Fruit fly (Drosophila melanogaster) whole organism, embryonic: ENCODE data around the gene CG12439.

Source experiments
- CG10462 ChIP-seq: fragments of 200-800 bp; sonication (Bioruptor generic); optimal IDR thresholded peaks from 2 replicates; lab custom pipeline; 2016; ENCODE audit warnings: missing biosample characterization, missing genetic modification characterization
- CG11085 ChIP-seq: fragments of 200-800 bp; sonication (Bioruptor generic); IDR thresholded peaks from 2 replicates; pipeline ENCODE4 v1.3.6; 2022; ENCODE audit warnings: missing biosample characterization, missing genetic modification characterization
- CG12155 ChIP-seq: fragments of 200-800 bp; sonication (Bioruptor generic); optimal IDR thresholded peaks from 3 replicates; lab custom pipeline; 2016; ENCODE audit warnings: missing biosample characterization, missing genetic modification characterization
- CG12744 ChIP-seq: fragments of 200-800 bp; sonication (Bioruptor generic); optimal IDR thresholded peaks from 2 replicates; lab custom pipeline; 2016; ENCODE audit warnings: missing biosample characterization, missing genetic modification characterization
- CG12769 ChIP-seq: fragments of 200-800 bp; sonication (Bioruptor generic); optimal IDR thresholded peaks from 2 replicates; lab custom pipeline; 2019; ENCODE audit warnings: missing biosample characterization, mild to moderate bottlenecking, missing genetic modification characterization, moderate library complexity
- CG13296 ChIP-seq: fragments of 200-800 bp; sonication (Bioruptor generic); optimal IDR thresholded peaks from 3 replicates; lab custom pipeline; 2018; ENCODE audit warnings: missing biosample characterization, mild to moderate bottlenecking, missing genetic modification characterization
- CG1602 ChIP-seq: fragments of 200-800 bp; sonication (Bioruptor generic); optimal IDR thresholded peaks from 3 replicates; lab custom pipeline; 2016; ENCODE audit warnings: missing biosample characterization, missing genetic modification characterization
- CG16863 ChIP-seq: fragments of 200-800 bp; sonication (Bioruptor generic); optimal IDR thresholded peaks from 3 replicates; lab custom pipeline; 2016; ENCODE audit warnings: missing biosample characterization, missing genetic modification characterization
- CG17568 ChIP-seq: fragments of 200-800 bp; sonication (Bioruptor generic); optimal IDR thresholded peaks from 2 replicates; lab custom pipeline; 2018; ENCODE audit warnings: missing biosample characterization, mild to moderate bottlenecking, missing genetic modification characterization, moderate library complexity
- CG18764 ChIP-seq: fragments of 200-800 bp; sonication (Bioruptor generic); optimal IDR thresholded peaks from 3 replicates; lab custom pipeline; 2016; ENCODE audit warnings: missing biosample characterization, missing genetic modification characterization
- CG2116 ChIP-seq: fragments of 200-800 bp; sonication (Bioruptor generic); optimal IDR thresholded peaks from 3 replicates; lab custom pipeline; 2018; ENCODE audit warnings: missing biosample characterization, mild to moderate bottlenecking, missing genetic modification characterization
- CG2199 ChIP-seq: fragments of 200-800 bp; sonication (Bioruptor generic); IDR thresholded peaks from 3 replicates; pipeline ENCODE4 v1.3.6; 2022; ENCODE audit warnings: missing biosample characterization, missing genetic modification characterization
- CG31441 ChIP-seq: fragments of 200-800 bp; sonication (Bioruptor generic); IDR thresholded peaks from 2 replicates; pipeline ENCODE4 v1.3.6; 2022; ENCODE audit warnings: missing biosample characterization, missing genetic modification characterization
- CG32532 ChIP-seq: fragments of 200-800 bp; sonication (Bioruptor generic); IDR thresholded peaks from 2 replicates; pipeline ENCODE4 v1.3.6; 2022; ENCODE audit warnings: missing biosample characterization, missing genetic modification characterization
- CG32772 ChIP-seq: fragments of 200-800 bp; sonication (Bioruptor generic); IDR thresholded peaks from 2 replicates; pipeline ENCODE4 v1.3.6; 2022; ENCODE audit warnings: missing biosample characterization, missing genetic modification characterization
- CG34224 ChIP-seq: fragments of 200-800 bp; sonication (Bioruptor generic); IDR thresholded peaks from 3 replicates; pipeline ENCODE4 v1.3.6; 2022; ENCODE audit warnings: missing biosample characterization, missing genetic modification characterization; ENCODE audit not compliant: partially characterized antibody
- CG4360 ChIP-seq: fragments of 200-800 bp; sonication (Bioruptor generic); IDR thresholded peaks from 2 replicates; pipeline ENCODE4 v1.3.6; 2022; ENCODE audit warnings: missing biosample characterization, missing genetic modification characterization
- CG6272 ChIP-seq: fragments of 200-800 bp; sonication (Bioruptor generic); IDR thresholded peaks from 2 replicates; pipeline ENCODE4 v1.3.6; 2022; ENCODE audit warnings: missing biosample characterization, missing genetic modification characterization
- CG6683 ChIP-seq: fragments of 200-800 bp; sonication (Bioruptor generic); optimal IDR thresholded peaks from 2 replicates; lab custom pipeline; 2017; ENCODE audit warnings: missing biosample characterization, mild to moderate bottlenecking, missing genetic modification characterization, missing genetic modification reagents
- CG7271 ChIP-seq: fragments of 200-800 bp; sonication (Bioruptor generic); optimal IDR thresholded peaks from 2 replicates; lab custom pipeline; 2018; ENCODE audit warnings: missing biosample characterization, mild to moderate bottlenecking, missing genetic modification characterization, moderate library complexity
- CG8089 ChIP-seq: fragments of 200-800 bp; sonication (Bioruptor generic); optimal IDR thresholded peaks from 3 replicates; lab custom pipeline; 2016; ENCODE audit warnings: missing biosample characterization, missing genetic modification characterization
- CoRest ChIP-seq: fragments of 200-800 bp; sonication (Bioruptor generic); optimal IDR thresholded peaks from 3 replicates; lab custom pipeline; 2018; ENCODE audit warnings: missing biosample characterization, mild to moderate bottlenecking, missing genetic modification characterization, moderate library complexity
- D19A ChIP-seq: fragments of 200-800 bp; optimal IDR thresholded peaks from 3 replicates; lab custom pipeline; 2019; ENCODE audit warnings: missing biosample characterization, mild to moderate bottlenecking, missing genetic modification characterization, moderate library complexity
- ERR ChIP-seq: fragments of 200-800 bp; sonication (Bioruptor generic); optimal IDR thresholded peaks from 2 replicates; lab custom pipeline; 2016; ENCODE audit warnings: missing biosample characterization, missing genetic modification characterization
- Eip74EF ChIP-seq, 2 experiments: fragments of 200-800 bp in 1 of 2; fragments of >200 bp in 1 of 2; sonication (Bioruptor generic) in 1 of 2; optimal IDR thresholded peaks; 2 replicates each; lab custom pipeline; 2017 to 2019; ENCODE audit warnings: missing biosample characterization in 2 of 2, missing genetic modification characterization in 2 of 2, mild to moderate bottlenecking in 1 of 2, moderate library complexity in 1 of 2
- Ets65A ChIP-seq: fragments of 200-800 bp; sonication (Bioruptor generic); peaks from one replicate; lab custom pipeline; 2016; ENCODE audit warnings: missing biosample characterization, missing genetic modification characterization
- HmgD ChIP-seq: fragments of 200-800 bp; sonication (Bioruptor generic); optimal IDR thresholded peaks from 3 replicates; lab custom pipeline; 2016; ENCODE audit warnings: missing biosample characterization, missing genetic modification characterization
- Hsf ChIP-seq: fragments of 200-800 bp; sonication (Bioruptor generic); optimal IDR thresholded peaks from 3 replicates; lab custom pipeline; 2016; ENCODE audit warnings: missing biosample characterization, missing genetic modification characterization
- MESR4 ChIP-seq: fragments of 200-800 bp; sonication (Bioruptor generic); optimal IDR thresholded peaks from 2 replicates; lab custom pipeline; 2018; ENCODE audit warnings: missing biosample characterization, mild to moderate bottlenecking, missing genetic modification characterization, moderate library complexity
- Neu2 ChIP-seq: fragments of 200-800 bp; sonication (Bioruptor generic); optimal IDR thresholded peaks from 3 replicates; lab custom pipeline; 2016; ENCODE audit warnings: missing biosample characterization, missing genetic modification characterization, borderline replicate concordance
- Ravus ChIP-seq: fragments of 200-800 bp; sonication (Bioruptor generic); IDR thresholded peaks from 2 replicates; pipeline ENCODE4 v1.3.6; 2022; ENCODE audit warnings: missing biosample characterization, missing genetic modification characterization
- Rx ChIP-seq: fragments of 200-800 bp; sonication (Bioruptor generic); IDR thresholded peaks from 2 replicates; pipeline ENCODE4 v1.3.6; 2022; ENCODE audit warnings: missing biosample characterization, missing genetic modification characterization
- Scr ChIP-seq: fragments of 200-800 bp; sonication (Bioruptor generic); IDR thresholded peaks from 2 replicates; pipeline ENCODE4 v1.3.6; 2022; ENCODE audit warnings: missing biosample characterization, missing genetic modification characterization; ENCODE audit not compliant: partially characterized antibody
- Sin3A ChIP-seq: fragments of >200 bp; optimal IDR thresholded peaks from 2 replicates; lab custom pipeline; 2018
- Sox100B ChIP-seq: fragments of 200-800 bp; sonication (Bioruptor generic); optimal IDR thresholded peaks from 3 replicates; lab custom pipeline; 2018; ENCODE audit warnings: missing biosample characterization, mild to moderate bottlenecking, missing genetic modification characterization
- Sry-β ChIP-seq: fragments of 200-800 bp; sonication (Bioruptor generic); optimal IDR thresholded peaks from 2 replicates; lab custom pipeline; 2018; ENCODE audit warnings: missing biosample characterization, mild to moderate bottlenecking, missing genetic modification characterization, moderate library complexity
- Sry-δ ChIP-seq: fragments of 200-800 bp; sonication (Bioruptor generic); optimal IDR thresholded peaks from 2 replicates; lab custom pipeline; 2016; ENCODE audit warnings: missing biosample characterization, missing genetic modification characterization
- Xrp1 ChIP-seq: fragments of 200-800 bp; sonication (Bioruptor generic); IDR thresholded peaks from 2 replicates; pipeline ENCODE4 v1.3.6; 2022; ENCODE audit warnings: missing biosample characterization, missing genetic modification characterization
- cas ChIP-seq: fragments of 200-800 bp; sonication (Bioruptor generic); IDR thresholded peaks from 2 replicates; pipeline ENCODE4 v1.3.6; 2022; ENCODE audit warnings: missing biosample characterization, missing genetic modification characterization
- ci ChIP-seq: fragments of 200-800 bp; sonication (Bioruptor generic); IDR thresholded peaks from 3 replicates; pipeline ENCODE4 v1.3.6; 2022; ENCODE audit warnings: missing biosample characterization, missing genetic modification characterization
- crc ChIP-seq: fragments of 200-800 bp; sonication (Bioruptor generic); optimal IDR thresholded peaks from 2 replicates; lab custom pipeline; 2016; ENCODE audit warnings: missing biosample characterization, missing genetic modification characterization
- fu2 ChIP-seq: fragments of 200-800 bp; sonication (Bioruptor generic); optimal IDR thresholded peaks from 2 replicates; lab custom pipeline; 2016; ENCODE audit warnings: missing biosample characterization, missing genetic modification characterization
- hbn ChIP-seq: fragments of 200-800 bp; sonication (Bioruptor generic); IDR thresholded peaks from 2 replicates; pipeline ENCODE4 v1.3.6; 2022; ENCODE audit warnings: missing biosample characterization, missing genetic modification characterization; ENCODE audit not compliant: partially characterized antibody
- kah ChIP-seq: fragments of 200-800 bp; sonication (Bioruptor generic); optimal IDR thresholded peaks from 2 replicates; lab custom pipeline; 2018; ENCODE audit warnings: missing biosample characterization, mild to moderate bottlenecking, missing genetic modification characterization
- ken ChIP-seq: fragments of 200-800 bp; sonication (Bioruptor generic); IDR thresholded peaks from 3 replicates; pipeline ENCODE4 v1.3.6; 2022; ENCODE audit warnings: missing biosample characterization, missing genetic modification characterization
- otp ChIP-seq: fragments of 200-800 bp; sonication (Bioruptor generic); IDR thresholded peaks from 3 replicates; pipeline ENCODE4, ENCODE4 v1.3.6; 2022; ENCODE audit warnings: missing biosample characterization, missing genetic modification characterization
- pros ChIP-seq: fragments of 200-800 bp; sonication (Bioruptor generic); optimal IDR thresholded peaks from 3 replicates; lab custom pipeline; 2019; ENCODE audit warnings: missing biosample characterization, mild to moderate bottlenecking, missing genetic modification characterization, moderate library complexity
- schlank ChIP-seq: fragments of 200-800 bp; sonication (Bioruptor generic); optimal IDR thresholded peaks from 2 replicates; lab custom pipeline; 2018; ENCODE audit warnings: missing biosample characterization, mild to moderate bottlenecking, missing genetic modification characterization
- so ChIP-seq: fragments of 200-800 bp; sonication (Bioruptor generic); IDR thresholded peaks from 3 replicates; pipeline ENCODE4 v1.3.6; 2022; ENCODE audit warnings: missing biosample characterization, missing genetic modification characterization
- tna ChIP-seq: fragments of 200-800 bp; sonication (Bioruptor generic); IDR thresholded peaks from 2 replicates; pipeline ENCODE4 v1.3.6; 2022; ENCODE audit warnings: missing biosample characterization, missing genetic modification characterization; ENCODE audit not compliant: partially characterized antibody

Gene CG12439

dm6 chr2L:9125418-9125928 lies 48.6 kb downstream of the CG12439 start, which contains the start of gene CG32982 (continued):
- peak; percentile 86 for TF ChIP-seq CG13296 (GFP tag; lab: Kevin White, UChicago)
- TF ChIP-seq ci = peak; percentile 86
- peak; percentile 47 for TF ChIP-seq schlank (tag; lab: Kevin White, UChicago)
- peak; percentile 71 for TF ChIP-seq cas
- peak; percentile 76 for TF ChIP-seq kah
- peak; percentile 50 for TF ChIP-seq Sry-δ (GFP tag; lab: Kevin White, UChicago)
- 0 out of 3 replicates have a peak, but pooled peaks have one; percentile 22 for TF ChIP-seq CG34224 (GFP tag; lab: Robert Waterston, UW)
- peak; percentile 81; the same call in 1 of the 2 replicates for TF ChIP-seq CG6272 (GFP tag; lab: Robert Waterston, UW)
- TF ChIP-seq hbn (GFP tag; lab: Robert Waterston, UW) = no peak
- peak; percentile 19 for TF ChIP-seq HmgD (GFP tag; lab: Kevin White, UChicago)
- peak; percentile 52; the same call in 1 of the 2 replicates for TF ChIP-seq tna
- peak; percentile 97 for TF ChIP-seq Sox100B (GFP tag; lab: Kevin White, UChicago)
- peak; percentile 96 for TF ChIP-seq CoRest
- peak; percentile 92 for TF ChIP-seq Xrp1 (GFP tag; lab: Robert Waterston, UW)
- peak; percentile 69 for TF ChIP-seq CG4360 (GFP tag; lab: Robert Waterston, UW)
- TF ChIP-seq ken (GFP tag; lab: Robert Waterston, UW) = peak; percentile 88
- TF ChIP-seq CG17568 = peak; percentile 59
- no peak for TF ChIP-seq Scr (GFP tag; lab: Robert Waterston, UW)
- TF ChIP-seq CG2116 (GFP tag; lab: Kevin White, UChicago) = peak; percentile 77
- peak; percentile 92 for TF ChIP-seq CG1602 (GFP tag; lab: Kevin White, UChicago)
- TF ChIP-seq CG32772 (GFP tag; lab: Robert Waterston, UW) = peak; percentile 84
- TF ChIP-seq CG12744 (GFP tag; lab: Kevin White, UChicago) = peak; percentile 67
- TF ChIP-seq CG7271 = peak; percentile 29
- TF ChIP-seq Sry-β (GFP tag; lab: Kevin White, UChicago) = peak; percentile 36
- peak; percentile 88 for TF ChIP-seq so
- peak; percentile 93 for TF ChIP-seq Hsf (GFP tag; lab: Kevin White, UChicago)
- TF ChIP-seq Sin3A (lab: Kevin White, UChicago) = no peak
- peak; percentile 80 for TF ChIP-seq Rx (GFP tag; lab: Robert Waterston, UW)
- peak; percentile 86 for TF ChIP-seq CG8089
- peak; percentile 90 for TF ChIP-seq crc (GFP tag; lab: Kevin White, UChicago)
- peak; percentile 79 for TF ChIP-seq CG12155
- TF ChIP-seq pros (GFP tag; lab: Kevin White, UChicago) = no peak
- peak; percentile 82 for TF ChIP-seq ERR (GFP tag; lab: Kevin White, UChicago)
- peak; percentile 80; the same call in 2 of the 3 replicates for TF ChIP-seq otp (GFP tag; lab: Robert Waterston, UW)
- TF ChIP-seq Eip74EF (GFP tag; optimal IDR thresholded peaks at IDR 0.05; lab: Kevin White, UChicago) = peak in 1 of 2 experiments; percentile 70
- peak; percentile 64 for TF ChIP-seq CG10462 (GFP tag; lab: Kevin White, UChicago)
- TF ChIP-seq CG16863 (GFP tag; lab: Kevin White, UChicago) = peak; percentile 90
- TF ChIP-seq MESR4 = no peak
- TF ChIP-seq CG6683 (GFP tag; lab: Kevin White, UChicago) = peak; percentile 75
- peak; percentile 86 for TF ChIP-seq CG11085 (GFP tag; lab: Robert Waterston, UW)
- peak; percentile 76; the same call in 1 of the 3 replicates for TF ChIP-seq CG2199 (GFP tag; lab: Robert Waterston, UW)
- peak; percentile 93 for TF ChIP-seq CG32532 (GFP tag; lab: Robert Waterston, UW)
- peak; percentile 90 for TF ChIP-seq CG31441 (GFP tag; lab: Robert Waterston, UW)
- peak; percentile 81 for TF ChIP-seq Neu2 (GFP tag; lab: Kevin White, UChicago)
- peak; percentile 76 for TF ChIP-seq CG18764 (GFP tag; lab: Kevin White, UChicago)
- peak; percentile 41; the same call in 1 of the 2 replicates for TF ChIP-seq Ravus (GFP tag; lab: Robert Waterston, UW)
- peak; percentile 71 for TF ChIP-seq CG12769 (tag; lab: Kevin White, UChicago)
- TF ChIP-seq D19A = peak; percentile 89
- TF ChIP-seq Ets65A (GFP tag; lab: Kevin White, UChicago) = peak; percentile 98
- peak; percentile 86 for TF ChIP-seq fu2 (GFP tag; lab: Kevin White, UChicago)
